Fruit fly (Drosophila melanogaster) whole organism, adult: ENCODE data around the gene EAChm.

Source experiments
- CG11617 ChIP-seq: fragments of 200-800 bp; sonication (Bioruptor generic); optimal IDR thresholded peaks from 2 replicates; lab custom pipeline; 2017; ENCODE audit warnings: mild to moderate bottlenecking, missing biosample characterization, missing genetic modification reagents, missing genetic modification characterization
- CG12768 ChIP-seq: fragments of 200-800 bp; sonication (Bioruptor generic); optimal IDR thresholded peaks from 2 replicates; lab custom pipeline; 2017; ENCODE audit warnings: missing biosample characterization, missing genetic modification characterization, mild to moderate bottlenecking, moderate library complexity, missing genetic modification reagents
- CG14711 ChIP-seq: fragments of 200-800 bp; sonication (Bioruptor generic); optimal IDR thresholded peaks from 2 replicates; lab custom pipeline; 2018; ENCODE audit warnings: missing biosample characterization, mild to moderate bottlenecking, missing genetic modification characterization, moderate library complexity
- CG1620 ChIP-seq: fragments of 200-800 bp; sonication (Bioruptor generic); optimal IDR thresholded peaks from 2 replicates; lab custom pipeline; 2016; ENCODE audit warnings: missing biosample characterization, missing genetic modification characterization
- CG33017 ChIP-seq: fragments of 200-800 bp; sonication (Bioruptor generic); optimal IDR thresholded peaks from 2 replicates; lab custom pipeline; 2018; ENCODE audit warnings: missing biosample characterization, mild to moderate bottlenecking, missing genetic modification characterization, moderate library complexity
- CG5204 ChIP-seq: fragments of 200-800 bp; sonication (Bioruptor generic); optimal IDR thresholded peaks from 2 replicates; lab custom pipeline; 2016; ENCODE audit warnings: missing biosample characterization, missing genetic modification characterization
- CG7045 ChIP-seq: fragments of 200-800 bp; sonication (Bioruptor generic); optimal IDR thresholded peaks from 2 replicates; lab custom pipeline; 2017; ENCODE audit warnings: missing biosample characterization, mild to moderate bottlenecking, missing genetic modification characterization
- CG7101 ChIP-seq: fragments of 200-800 bp; sonication (Bioruptor generic); optimal IDR thresholded peaks from 2 replicates; lab custom pipeline; 2018; ENCODE audit warnings: missing biosample characterization, mild to moderate bottlenecking, missing genetic modification characterization, moderate library complexity
- Clk ChIP-seq: fragments of 200-800 bp; sonication (Bioruptor generic); optimal IDR thresholded peaks from 2 replicates; lab custom pipeline; 2017; ENCODE audit warnings: missing biosample characterization, missing genetic modification characterization
- Crg-1 ChIP-seq: fragments of 200-800 bp; sonication (Bioruptor generic); optimal IDR thresholded peaks from 2 replicates; lab custom pipeline; 2016; ENCODE audit warnings: missing biosample characterization, missing genetic modification characterization
- Hr96 ChIP-seq: fragments of 200-800 bp; sonication (Bioruptor generic); optimal IDR thresholded peaks from 2 replicates; lab custom pipeline; 2016; ENCODE audit warnings: missing biosample characterization, missing genetic modification characterization
- Mnt ChIP-seq: fragments of 200-800 bp; sonication (Bioruptor generic); optimal IDR thresholded peaks from 2 replicates; lab custom pipeline; 2016; ENCODE audit warnings: missing biosample characterization, mild to moderate bottlenecking, missing genetic modification characterization
- bab1 ChIP-seq: fragments of 200-800 bp; sonication (Bioruptor generic); optimal IDR thresholded peaks from 3 replicates; lab custom pipeline; 2019; ENCODE audit warnings: missing biosample characterization, mild to moderate bottlenecking, missing genetic modification characterization, moderate library complexity
- cic ChIP-seq: fragments of 200-800 bp; sonication (Bioruptor generic); optimal IDR thresholded peaks from 2 replicates; lab custom pipeline; 2017; ENCODE audit warnings: missing biosample characterization, mild to moderate bottlenecking, missing genetic modification characterization, moderate library complexity
- cnc ChIP-seq, 2 experiments: fragments of >200 bp; optimal IDR thresholded peaks; 2 replicates each; lab custom pipeline; 2017
- kay ChIP-seq: fragments of 200-800 bp; sonication (Bioruptor generic); peaks from one replicate; lab custom pipeline; 2016; ENCODE audit warnings: missing biosample characterization, missing genetic modification characterization, borderline replicate concordance
- ovo ChIP-seq: fragments of 200-800 bp; sonication (Bioruptor generic); optimal IDR thresholded peaks from 2 replicates; lab custom pipeline; 2016; ENCODE audit warnings: missing biosample characterization, missing genetic modification characterization
- pad ChIP-seq: fragments of 200-800 bp; sonication (Bioruptor generic); optimal IDR thresholded peaks from 3 replicates; lab custom pipeline; 2017; ENCODE audit warnings: missing biosample characterization, missing genetic modification characterization, mild to moderate bottlenecking, moderate library complexity, missing genetic modification reagents
- tj ChIP-seq: fragments of 200-800 bp; sonication (Bioruptor generic); optimal IDR thresholded peaks from 3 replicates; lab custom pipeline; 2017; ENCODE audit warnings: missing biosample characterization, mild to moderate bottlenecking, missing genetic modification characterization, moderate library complexity
- toe ChIP-seq: fragments of 200-800 bp; sonication (Bioruptor generic); optimal IDR thresholded peaks from 2 replicates; lab custom pipeline; 2016; ENCODE audit warnings: missing biosample characterization, missing genetic modification characterization

EAChm gene

DNA sequence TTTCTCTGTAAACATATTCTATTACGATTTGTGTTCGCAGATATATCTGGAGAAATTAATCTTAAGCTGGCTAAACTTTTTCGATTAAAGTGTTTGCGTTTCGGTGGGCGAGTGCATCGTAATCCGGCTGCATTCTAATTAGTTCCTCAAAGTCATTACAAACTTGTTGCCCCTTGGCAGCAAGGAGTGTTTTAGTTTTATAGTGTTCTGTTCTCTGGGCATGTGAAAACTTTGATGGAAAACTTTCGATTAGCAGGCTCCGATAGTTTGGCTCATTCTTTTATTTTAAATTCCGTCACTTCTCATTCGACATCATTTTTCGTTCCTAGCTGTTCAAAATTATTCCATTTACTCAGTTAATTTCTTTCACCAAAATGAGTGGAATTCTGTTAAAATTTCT lies 31.4 kb upstream of the EAChm start, which contains the start of gene CG32148:
Gene CG32148, plus strand, starts transcription at position 301 of the 400 bp plus-strand sequence.
- TF ChIP-seq CG14711 (tag; lab: Kevin White, UChicago) (no peak), CG1620 (GFP tag; lab: Kevin White, UChicago) (no peak), kay (no peak), cic (GFP tag; lab: Kevin White, UChicago) (no peak), Mnt (GFP tag; lab: Kevin White, UChicago) (no peak), bab1 (GFP tag; lab: Kevin White, UChicago) (no peak), CG33017 (no peak), CG12768 (no peak), cnc (optimal IDR thresholded peaks at IDR 0.05; lab: Kevin White, UChicago) (no peak), pad (GFP tag; lab: Kevin White, UChicago) (no peak), CG5204 (no peak), CG7101 (tag; lab: Kevin White, UChicago) (no peak), Crg-1 (no peak), Hr96 (no peak), tj (GFP tag; lab: Kevin White, UChicago) (no peak), Clk (GFP tag; lab: Kevin White, UChicago) (no peak)

- TF ChIP-seq CG12768 (no peak), bab1 (GFP tag; lab: Kevin White, UChicago) (no peak), CG5204 (no peak), CG1620 (GFP tag; lab: Kevin White, UChicago) (no peak), Crg-1 (no peak), CG7101 (tag; lab: Kevin White, UChicago) (no peak)
These were observed 22.8 kb upstream of the EAChm start for dm6 chr3L:15031773-15032172.

dm6 chr3L:15034061-15034713 lies 20.4 kb upstream of the EAChm start:
- TF ChIP-seq CG12768, result no peak
- TF ChIP-seq cnc (optimal IDR thresholded peaks at IDR 0.05; lab: Kevin White, UChicago), result no peak
- no peak for TF ChIP-seq CG7101 (tag; lab: Kevin White, UChicago)
- no peak for TF ChIP-seq bab1 (GFP tag; lab: Kevin White, UChicago)
- TF ChIP-seq CG7045 (GFP tag; lab: Kevin White, UChicago), result no peak
- no peak for TF ChIP-seq cic (GFP tag; lab: Kevin White, UChicago)
- no peak for TF ChIP-seq Crg-1
- TF ChIP-seq tj (GFP tag; lab: Kevin White, UChicago), result no peak
- no peak for TF ChIP-seq Hr96
- TF ChIP-seq ovo (GFP tag; lab: Kevin White, UChicago), result no peak
- no peak for TF ChIP-seq CG33017
- TF ChIP-seq CG1620 (GFP tag; lab: Kevin White, UChicago), result no peak

DNA sequence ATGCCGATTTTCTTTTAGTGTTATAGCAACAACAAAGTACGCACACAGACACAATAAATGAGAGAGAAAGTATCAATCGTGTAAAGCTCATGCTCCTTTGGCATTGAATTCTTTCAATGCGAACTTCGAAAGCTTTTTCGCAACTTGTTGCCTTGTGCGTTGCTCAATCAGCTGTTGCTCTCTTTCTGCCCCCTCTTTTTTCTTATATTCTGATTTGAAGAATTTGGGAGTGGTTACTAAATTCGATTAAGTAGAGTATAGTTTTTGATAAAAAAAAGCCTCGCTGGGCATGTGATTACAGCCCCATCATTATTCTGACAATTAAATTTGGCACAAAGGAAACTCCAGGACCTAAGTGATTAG lies 19.9 kb upstream of the EAChm start:
- TF ChIP-seq ovo (GFP tag; lab: Kevin White, UChicago) (no peak), toe (no peak), Crg-1 (no peak), CG33017 (no peak), pad (GFP tag; lab: Kevin White, UChicago) (no peak), CG5204 (no peak), Clk (GFP tag; lab: Kevin White, UChicago) (no peak), CG1620 (GFP tag; lab: Kevin White, UChicago) (no peak), CG14711 (tag; lab: Kevin White, UChicago) (no peak), CG12768 (no peak), Hr96 (no peak), cnc (optimal IDR thresholded peaks at IDR 0.05; lab: Kevin White, UChicago) (no peak), CG7101 (tag; lab: Kevin White, UChicago) (no peak), cic (GFP tag; lab: Kevin White, UChicago) (no peak), bab1 (GFP tag; lab: Kevin White, UChicago) (no peak)

dm6 chr3L:15035585-15035984 lies 19.0 kb upstream of the EAChm start:
- TF ChIP-seq CG33017 (no peak), CG5204 (no peak), CG14711 (tag; lab: Kevin White, UChicago) (no peak), pad (GFP tag; lab: Kevin White, UChicago) (no peak), CG1620 (GFP tag; lab: Kevin White, UChicago) (no peak), kay (no peak), CG12768 (no peak), toe (no peak), CG7101 (tag; lab: Kevin White, UChicago) (no peak), cic (GFP tag; lab: Kevin White, UChicago) (no peak), tj (GFP tag; lab: Kevin White, UChicago) (no peak)

DNA sequence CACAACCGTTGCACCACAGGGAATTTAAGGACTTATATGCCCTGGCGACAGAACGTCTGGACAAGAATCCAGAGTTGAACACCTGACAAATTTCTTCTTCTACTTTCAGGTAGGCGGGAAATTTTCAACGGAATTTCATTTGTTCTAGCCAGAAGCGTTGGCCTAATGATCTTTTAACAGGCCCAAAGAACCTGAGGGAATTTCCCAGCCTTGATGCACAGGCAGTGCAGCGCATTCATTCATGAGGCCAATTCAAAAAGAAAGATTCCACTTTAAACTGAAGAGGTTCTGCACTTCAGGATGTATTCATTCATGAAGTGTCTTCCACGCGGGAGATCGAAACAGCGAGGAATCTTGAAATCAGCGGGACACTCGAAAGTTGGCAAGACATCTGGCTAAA lies 15.1 kb upstream of the EAChm start:
- no peak for TF ChIP-seq ovo (GFP tag; lab: Kevin White, UChicago)
- TF ChIP-seq pad (GFP tag; lab: Kevin White, UChicago), result no peak
- no peak for TF ChIP-seq CG7045 (GFP tag; lab: Kevin White, UChicago)
- TF ChIP-seq Clk (GFP tag; lab: Kevin White, UChicago), result no peak
- TF ChIP-seq Crg-1, result no peak
- no peak for TF ChIP-seq tj (GFP tag; lab: Kevin White, UChicago)
- no peak for TF ChIP-seq CG12768
- no peak for TF ChIP-seq CG7101 (tag; lab: Kevin White, UChicago)
- TF ChIP-seq CG1620 (GFP tag; lab: Kevin White, UChicago), result no peak
- no peak for TF ChIP-seq bab1 (GFP tag; lab: Kevin White, UChicago)
- no peak for TF ChIP-seq CG33017
- no peak for TF ChIP-seq CG11617 (GFP tag; lab: Kevin White, UChicago)
- no peak for TF ChIP-seq Hr96
- TF ChIP-seq CG5204, result no peak
- TF ChIP-seq cic (GFP tag; lab: Kevin White, UChicago), result no peak
- TF ChIP-seq toe, result no peak
- no peak for TF ChIP-seq kay
- TF ChIP-seq Mnt (GFP tag; lab: Kevin White, UChicago), result no peak
- no peak for TF ChIP-seq CG14711 (tag; lab: Kevin White, UChicago)
- no peak for TF ChIP-seq cnc (optimal IDR thresholded peaks at IDR 0.05; lab: Kevin White, UChicago)
